Worm (Caenorhabditis elegans): ENCODE results near the gene twk-14.

DNA sequence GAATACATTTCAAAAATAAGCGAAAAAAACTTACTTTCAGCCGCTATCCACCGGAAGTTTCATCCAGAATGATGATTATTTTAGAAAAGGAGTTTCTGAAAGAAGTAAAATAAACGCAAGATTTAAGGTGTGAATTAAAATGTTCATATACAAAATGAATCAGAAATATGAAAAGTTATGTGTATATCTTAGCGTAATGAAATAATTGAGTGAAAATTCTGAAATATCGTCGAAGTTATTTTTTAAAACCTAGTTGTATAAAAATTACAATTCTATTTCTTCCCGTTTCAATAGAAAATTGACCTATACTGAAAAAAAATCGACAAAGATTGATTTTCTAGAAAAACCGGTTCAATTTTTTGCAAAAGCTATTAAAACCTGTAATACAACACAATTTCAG lies 57.6 kb downstream of the twk-14 start, which contains the start of gene twk-13:
- TF ChIP-seq hlh-12 (tag; optimal IDR thresholded peaks at IDR 0.05) (no peak), xnd-1 (tag; optimal IDR thresholded peaks at IDR 0.05) (no peak), attf-6 (GFP tag; IDR thresholded peaks at IDR 0.05) (no peak), snpc-4 (GFP tag; optimal IDR thresholded peaks at IDR 0.05) (no peak), snpc-4 (tag; optimal IDR thresholded peaks at IDR 0.05) (no peak), egrh-3 (GFP tag; IDR thresholded peaks at IDR 0.05) (no peak), hlh-26 (GFP tag; conservative IDR thresholded peaks at IDR 0.05) (no peak), ceh-79 (tag; optimal IDR thresholded peaks at IDR 0.05) (no peak), zim-3 (tag; optimal IDR thresholded peaks at IDR 0.05) (no peak), hrde-1 (tag; optimal IDR thresholded peaks at IDR 0.05; ENCODE audit: borderline replicate concordance) (no peak), ztf-26 (tag; optimal IDR thresholded peaks at IDR 0.05) (no peak), ama-1 (optimal IDR thresholded peaks at IDR 0.05) (no peak), ama-1 (GFP tag; optimal IDR thresholded peaks at IDR 0.05) (no peak), F39B2.1 (GFP tag; IDR thresholded peaks at IDR 0.05) (no peak)

All from whole organism, young adult.